Worm (Caenorhabditis elegans) whole organism, early embryonic: Measurements from ENCODE around the gene srx-105.

Experiments
- B0310.2 ChIP-seq: sonication (generic microtip); optimal IDR thresholded peaks from 2 replicates; lab custom pipeline; 2016; ENCODE audit warnings: mild to moderate bottlenecking, missing genetic modification characterization, missing compliant biosample characterization
- F13C5.2 ChIP-seq: sonication (generic microtip); optimal IDR thresholded peaks from 2 replicates; lab custom pipeline; 2017; ENCODE audit warnings: mild to moderate bottlenecking, missing genetic modification characterization, inconsistent platforms, missing compliant biosample characterization
- aly-1 ChIP-seq: sonication (generic microtip); optimal IDR thresholded peaks from 2 replicates; lab custom pipeline; 2016; ENCODE audit warnings: missing genetic modification characterization, missing compliant biosample characterization
- ama-1 ChIP-seq: fragments of 150-350 bp; optimal IDR thresholded peaks from 2 replicates; lab custom pipeline; 2014
- ceh-13 ChIP-seq: fragments of 200-800 bp; sonication (Bioruptor generic); optimal IDR thresholded peaks from 2 replicates; lab custom pipeline; 2018; ENCODE audit warnings: mild to moderate bottlenecking, missing genetic modification characterization, missing compliant biosample characterization
- ceh-36 ChIP-seq: sonication (generic microtip); optimal IDR thresholded peaks from 2 replicates; lab custom pipeline; 2016; ENCODE audit warnings: missing genetic modification characterization, inconsistent platforms, missing compliant biosample characterization
- ets-7 ChIP-seq: sonication (generic microtip); optimal IDR thresholded peaks from 2 replicates; lab custom pipeline; 2016; ENCODE audit warnings: missing genotype, missing genetic modification characterization, missing compliant biosample characterization
- flt-1 ChIP-seq: fragments of 200-800 bp; sonication (Bioruptor generic); IDR thresholded peaks from 2 replicates; pipeline ENCODE4 v1.3.6; 2022; ENCODE audit warnings: missing genetic modification characterization, missing compliant biosample characterization
- hmbx-1 ChIP-seq: sonication (generic microtip); optimal IDR thresholded peaks from 2 replicates; lab custom pipeline; 2016; ENCODE audit warnings: mild to moderate bottlenecking, missing genetic modification characterization, missing compliant biosample characterization
- hmg-4 ChIP-seq: fragments of 200-800 bp; sonication (Bioruptor generic); optimal IDR thresholded peaks from 2 replicates; lab custom pipeline; 2018; ENCODE audit warnings: mild to moderate bottlenecking, missing genetic modification characterization, missing compliant biosample characterization
- hnd-1 ChIP-seq: sonication (generic microtip); optimal IDR thresholded peaks from 2 replicates; lab custom pipeline; 2016; ENCODE audit warnings: missing genetic modification characterization, missing compliant biosample characterization
- pes-1 ChIP-seq: fragments of 200-800 bp; sonication (Bioruptor generic); IDR thresholded peaks from 2 replicates; pipeline ENCODE4 v1.3.6; 2022; ENCODE audit warnings: missing genetic modification reagents, missing genetic modification characterization, missing compliant biosample characterization
- scrt-1 ChIP-seq: fragments of 200-800 bp; sonication (Bioruptor generic); IDR thresholded peaks from 2 replicates; pipeline ENCODE4 v1.3.6; 2022; ENCODE audit warnings: missing genetic modification characterization, missing compliant biosample characterization
- sea-1 ChIP-seq: fragments of 200-800 bp; sonication (Bioruptor generic); conservative IDR thresholded peaks from 2 replicates; pipeline ENCODE4 v1.3.6; 2022; ENCODE audit warnings: missing genetic modification characterization, missing compliant biosample characterization
- tbx-11 ChIP-seq: fragments of 200-800 bp; sonication (Bioruptor generic); IDR thresholded peaks from 2 replicates; pipeline ENCODE4 v1.3.6; 2022; ENCODE audit warnings: missing genetic modification characterization, missing compliant biosample characterization
- tbx-37 ChIP-seq: fragments of 200-800 bp; sonication (Bioruptor generic); conservative IDR thresholded peaks from 2 replicates; pipeline ENCODE4 v1.3.6; 2022; ENCODE audit warnings: missing genetic modification reagents, missing genetic modification characterization, missing compliant biosample characterization
- tra-4 ChIP-seq: sonication (generic microtip); optimal IDR thresholded peaks from 2 replicates; lab custom pipeline; 2017; ENCODE audit warnings: missing genetic modification characterization, missing compliant biosample characterization

The srx-105 gene

DNA sequence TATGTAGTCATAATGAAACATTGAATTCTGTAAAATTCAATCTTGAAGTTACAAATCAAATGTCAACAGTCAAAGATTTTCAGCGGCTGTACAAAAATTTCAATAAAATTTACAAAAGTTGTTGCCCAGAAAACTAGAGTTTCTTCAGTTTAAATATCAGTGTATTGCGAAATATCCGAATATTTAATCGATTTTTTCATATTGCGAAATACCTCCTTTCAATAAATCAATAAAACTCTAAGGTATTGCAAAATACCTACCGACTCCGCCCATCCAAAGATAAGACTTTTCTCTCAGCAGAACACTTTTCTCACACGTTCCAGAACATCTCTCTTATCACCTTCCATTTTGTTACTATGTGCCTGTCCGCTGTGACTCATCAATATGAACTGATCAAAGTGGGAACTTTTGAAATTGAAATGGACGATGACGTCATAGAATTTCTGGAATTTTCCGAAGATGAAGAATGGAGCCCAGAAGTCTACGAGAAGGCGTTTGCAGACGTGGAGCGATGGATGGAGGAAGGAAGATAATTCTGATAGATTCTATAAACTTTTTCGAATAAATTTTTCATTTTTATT is 16.6 kb downstream of the srx-105 start:
- no peak for TF ChIP-seq hnd-1 (tag; lab: Kevin White, UChicago)
- TF ChIP-seq scrt-1: no peak
- no peak for TF ChIP-seq ets-7
- TF ChIP-seq hmbx-1: no peak
- TF ChIP-seq pes-1 (GFP tag; lab: Robert Waterston, UW): no peak
- no peak for TF ChIP-seq ama-1
- no peak for TF ChIP-seq hmg-4 (GFP tag; lab: Kevin White, UChicago)
- TF ChIP-seq F13C5.2 (tag; lab: Kevin White, UChicago): no peak
- TF ChIP-seq aly-1 (tag; lab: Kevin White, UChicago): no peak
- no peak for TF ChIP-seq tbx-37 (GFP tag; lab: Robert Waterston, UW)
- no peak for TF ChIP-seq flt-1 (GFP tag; lab: Robert Waterston, UW)
- TF ChIP-seq tra-4 (tag; lab: Kevin White, UChicago): no peak
- no peak for TF ChIP-seq ceh-13 (GFP tag; lab: Kevin White, UChicago)
- TF ChIP-seq sea-1 (GFP tag; lab: Robert Waterston, UW): no peak
- TF ChIP-seq B0310.2: no peak
- no peak for TF ChIP-seq tbx-11
- TF ChIP-seq ceh-36 (tag; lab: Kevin White, UChicago): no peak

DNA sequence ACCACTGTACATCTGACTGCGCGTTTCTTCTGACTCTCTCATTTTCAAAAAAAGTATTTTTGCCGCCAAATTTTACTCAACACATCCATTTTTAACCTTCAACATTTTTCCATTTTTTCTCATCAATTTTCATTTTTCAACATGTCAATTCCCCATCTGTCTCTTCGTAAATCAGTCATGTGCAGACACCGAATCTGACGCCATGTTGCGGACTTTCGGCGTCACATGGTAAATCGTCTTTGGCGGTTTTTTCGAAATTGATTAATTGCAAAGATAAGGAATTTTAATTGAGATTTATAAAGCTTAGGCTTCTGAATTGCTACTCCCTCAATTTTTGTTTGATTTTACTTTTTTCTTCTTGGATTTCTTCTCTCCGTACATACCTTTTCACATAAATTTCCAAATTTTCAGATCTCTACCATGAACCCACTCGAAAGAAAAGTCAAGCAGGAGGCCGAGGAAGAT is 18.4 kb downstream of the srx-105 start, which contains the start of gene F19B10.1:
Gene F19B10.1 (plus strand): TSS at position 415 of the 465 bp plus-strand sequence.
- TF ChIP-seq tbx-37 (GFP tag; lab: Robert Waterston, UW): no peak
- no peak for TF ChIP-seq hnd-1 (tag; lab: Kevin White, UChicago)
- no peak for TF ChIP-seq aly-1 (tag; lab: Kevin White, UChicago)
- TF ChIP-seq F13C5.2 (tag; lab: Kevin White, UChicago): no peak
- no peak for TF ChIP-seq hmbx-1
- no peak for TF ChIP-seq ama-1
- TF ChIP-seq pes-1 (GFP tag; lab: Robert Waterston, UW): no peak
- TF ChIP-seq tbx-11: no peak
- TF ChIP-seq tra-4 (tag; lab: Kevin White, UChicago): no peak
- no peak for TF ChIP-seq ceh-13 (GFP tag; lab: Kevin White, UChicago)
- TF ChIP-seq flt-1 (GFP tag; lab: Robert Waterston, UW): no peak
- no peak for TF ChIP-seq ceh-36 (tag; lab: Kevin White, UChicago)
- no peak for TF ChIP-seq ets-7
- TF ChIP-seq hmg-4 (GFP tag; lab: Kevin White, UChicago): no peak
- TF ChIP-seq sea-1 (GFP tag; lab: Robert Waterston, UW): no peak
- no peak for TF ChIP-seq scrt-1
- no peak for TF ChIP-seq B0310.2

DNA sequence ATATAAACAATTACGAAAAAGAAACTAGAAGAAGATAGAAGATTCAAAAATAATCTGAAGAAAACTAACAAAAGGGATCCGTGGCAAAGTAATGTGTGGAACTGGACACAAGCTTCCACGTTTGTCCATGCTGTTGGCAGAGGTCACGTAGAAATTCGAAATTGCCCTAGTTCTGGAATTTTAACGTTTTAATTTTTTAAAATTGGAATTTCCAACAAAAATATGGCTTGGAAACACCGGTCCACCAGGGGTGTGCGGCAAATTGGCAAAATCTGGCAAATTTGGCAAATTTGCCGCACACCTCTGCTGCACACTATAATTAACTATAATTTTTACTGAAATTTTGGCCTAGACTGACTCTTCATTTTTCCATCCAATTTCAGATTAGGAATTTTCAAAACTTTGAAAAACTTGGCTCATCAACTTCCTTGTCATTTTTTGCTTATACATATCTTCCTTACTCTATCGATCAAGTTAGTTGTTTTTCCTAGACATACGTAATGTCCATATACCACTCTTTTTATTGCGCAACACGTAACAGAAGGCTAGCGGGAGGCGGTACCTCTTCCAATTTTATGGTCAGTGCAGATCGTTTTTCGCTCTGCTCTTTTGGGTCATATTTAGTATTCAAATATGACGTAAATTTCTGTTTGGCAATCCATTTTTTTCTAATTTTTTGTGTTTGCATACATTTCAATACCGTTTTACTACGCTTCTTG is 19.7 kb downstream of the srx-105 start, which contains the start of gene F19B10.10:
Gene F19B10.10 (minus strand): TSS at position 51 of the 719 bp plus-strand sequence.
- TF ChIP-seq scrt-1 (no peak), ets-7 (no peak), hnd-1 (tag; lab: Kevin White, UChicago) (no peak), hmg-4 (GFP tag; lab: Kevin White, UChicago) (no peak), hmbx-1 (no peak), aly-1 (tag; lab: Kevin White, UChicago) (no peak), ceh-13 (GFP tag; lab: Kevin White, UChicago) (no peak)

DNA sequence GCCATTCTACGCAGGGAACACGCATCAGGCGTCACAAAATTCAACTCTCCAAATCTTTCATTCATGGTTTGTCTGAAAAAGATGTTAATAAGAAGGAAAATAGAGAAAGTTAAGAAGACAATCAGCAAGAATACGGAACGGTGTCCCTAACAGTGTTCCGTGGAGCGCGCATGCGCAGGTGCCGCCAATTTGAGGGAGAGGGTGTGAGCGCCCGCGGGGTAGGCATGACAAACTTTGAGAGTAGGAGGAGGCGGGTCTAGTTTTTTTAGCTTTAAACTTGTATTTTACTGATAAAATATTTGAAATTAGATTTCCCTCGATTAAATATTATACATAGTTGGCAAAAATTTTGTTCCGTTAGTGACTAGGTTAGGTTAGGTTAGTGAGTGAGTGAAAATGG is 20.8 kb downstream of the srx-105 start:
- TF ChIP-seq ets-7: no peak
- no peak for TF ChIP-seq aly-1 (tag; lab: Kevin White, UChicago)

DNA sequence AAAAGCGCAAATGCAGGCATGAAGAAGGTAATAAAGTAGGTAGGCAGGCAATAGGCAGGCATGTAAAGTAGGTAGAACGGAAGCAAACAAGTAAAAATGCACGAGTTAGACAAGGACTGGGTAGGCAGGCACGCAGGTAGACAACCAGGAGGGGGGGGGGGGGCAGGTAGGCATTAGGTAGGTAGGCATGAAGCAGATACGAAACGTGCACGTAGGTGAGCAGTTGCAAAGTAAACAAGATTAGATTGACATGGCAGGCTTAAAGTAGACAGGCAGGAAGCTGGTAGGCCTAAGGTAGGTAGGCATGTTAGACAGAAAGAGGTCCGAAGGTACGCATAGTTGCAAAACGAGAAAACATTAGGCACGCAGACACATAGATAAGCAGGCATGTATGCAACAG is 22.2 kb downstream of the srx-105 start:
- TF ChIP-seq scrt-1 (no peak), flt-1 (GFP tag; lab: Robert Waterston, UW) (no peak), B0310.2 (no peak), tbx-11 (no peak), ets-7 (no peak), ceh-36 (tag; lab: Kevin White, UChicago) (no peak), hnd-1 (tag; lab: Kevin White, UChicago) (no peak), hmbx-1 (no peak), aly-1 (tag; lab: Kevin White, UChicago) (no peak), pes-1 (GFP tag; lab: Robert Waterston, UW) (no peak), tbx-37 (GFP tag; lab: Robert Waterston, UW) (no peak), ama-1 (no peak), F13C5.2 (tag; lab: Kevin White, UChicago) (no peak), tra-4 (tag; lab: Kevin White, UChicago) (no peak), sea-1 (GFP tag; lab: Robert Waterston, UW) (no peak), ceh-13 (GFP tag; lab: Kevin White, UChicago) (no peak), hmg-4 (GFP tag; lab: Kevin White, UChicago) (no peak)

DNA sequence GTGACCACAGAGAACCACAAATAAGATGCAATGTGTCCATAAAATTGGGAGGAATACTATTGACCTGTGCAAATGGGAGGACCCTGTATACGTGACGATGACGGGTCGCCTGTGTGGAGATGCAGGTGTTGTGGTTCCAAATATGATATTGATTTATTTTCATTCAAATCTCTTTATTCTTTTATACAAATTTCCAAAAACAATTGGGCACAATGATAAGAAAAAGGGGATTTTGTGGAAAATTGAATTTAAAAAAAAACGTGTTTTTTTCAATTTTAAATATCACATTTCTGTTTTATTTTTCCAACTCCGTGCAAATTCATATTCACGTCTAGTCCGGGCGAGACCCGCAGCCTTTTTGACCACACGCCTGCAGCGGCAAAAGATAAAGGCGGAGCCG is 26.0 kb downstream of the srx-105 start, which contains the start of gene F19B10.2:
Gene F19B10.2 (plus strand): TSS at position 301 of the 400 bp plus-strand sequence.
- TF ChIP-seq aly-1 (tag; lab: Kevin White, UChicago): no peak
- no peak for TF ChIP-seq ceh-36 (tag; lab: Kevin White, UChicago)
- TF ChIP-seq pes-1 (GFP tag; lab: Robert Waterston, UW): no peak

DNA sequence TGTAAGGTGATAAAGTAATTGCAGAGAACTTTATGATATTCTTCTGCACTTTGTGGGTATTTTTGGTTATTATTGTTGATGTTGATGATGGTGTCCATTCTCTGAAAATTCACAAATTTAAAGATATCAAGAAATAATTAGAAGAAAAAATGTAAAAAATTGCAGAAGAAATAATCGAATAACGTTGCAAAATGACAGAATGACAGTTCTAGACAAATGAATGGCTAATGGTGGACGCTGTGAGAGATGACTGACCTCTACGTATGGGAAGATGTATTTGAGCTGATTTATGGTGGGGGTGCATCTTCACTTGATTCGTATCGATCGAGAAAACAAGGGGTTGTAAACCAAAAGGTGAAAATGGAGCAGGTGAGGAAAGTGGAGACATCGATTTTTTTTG is 27.7 kb downstream of the srx-105 start, which contains the start of gene sea-1:
Gene sea-1 (minus strand): TSS at position 101 of the 400 bp plus-strand sequence.
- TF ChIP-seq ama-1 (no peak), pes-1 (GFP tag; lab: Robert Waterston, UW) (no peak), ceh-36 (tag; lab: Kevin White, UChicago) (no peak), hnd-1 (tag; lab: Kevin White, UChicago) (no peak), tbx-37 (GFP tag; lab: Robert Waterston, UW) (no peak), hmg-4 (GFP tag; lab: Kevin White, UChicago) (no peak), scrt-1 (no peak), tra-4 (tag; lab: Kevin White, UChicago) (no peak), ceh-13 (GFP tag; lab: Kevin White, UChicago) (no peak), sea-1 (GFP tag; lab: Robert Waterston, UW) (no peak), hmbx-1 (no peak), F13C5.2 (tag; lab: Kevin White, UChicago) (no peak), aly-1 (tag; lab: Kevin White, UChicago) (no peak), flt-1 (GFP tag; lab: Robert Waterston, UW) (no peak), B0310.2 (no peak)
